Fruit fly (Drosophila melanogaster) whole organism, embryonic: ENCODE data around the gene MtnF.

Experiments used
- BtbVII ChIP-seq: fragments of 200-800 bp; sonication (Bioruptor generic); optimal IDR thresholded peaks from 3 replicates; lab custom pipeline; 2017; ENCODE audit warnings: missing biosample characterization, mild to moderate bottlenecking, missing genetic modification characterization
- CG10147 ChIP-seq: fragments of 200-800 bp; sonication (Bioruptor generic); optimal IDR thresholded peaks from 2 replicates; lab custom pipeline; 2019; ENCODE audit warnings: missing biosample characterization, mild to moderate bottlenecking, missing genetic modification characterization, moderate library complexity
- CG11560 ChIP-seq: fragments of 200-800 bp; sonication (Bioruptor generic); IDR thresholded peaks from 3 replicates; pipeline ENCODE4 v1.3.6; 2022; ENCODE audit warnings: missing biosample characterization, missing genetic modification characterization
- CG11723 ChIP-seq: fragments of 200-800 bp; sonication (Bioruptor generic); optimal IDR thresholded peaks from 2 replicates; lab custom pipeline; 2017; ENCODE audit warnings: missing biosample characterization, mild to moderate bottlenecking, missing genetic modification characterization
- CG12769 ChIP-seq: fragments of 200-800 bp; sonication (Bioruptor generic); optimal IDR thresholded peaks from 2 replicates; lab custom pipeline; 2019; ENCODE audit warnings: missing biosample characterization, mild to moderate bottlenecking, missing genetic modification characterization, moderate library complexity
- CG13624 ChIP-seq: fragments of 200-800 bp; sonication (Bioruptor generic); optimal IDR thresholded peaks from 2 replicates; lab custom pipeline; 2016; ENCODE audit warnings: missing biosample characterization, missing genetic modification characterization
- CG13775 ChIP-seq: fragments of 200-800 bp; sonication (Bioruptor generic); optimal IDR thresholded peaks from 3 replicates; lab custom pipeline; 2017; ENCODE audit warnings: missing biosample characterization, mild to moderate bottlenecking, missing genetic modification characterization
- CG15073 ChIP-seq: fragments of 200-800 bp; sonication (Bioruptor generic); optimal IDR thresholded peaks from 2 replicates; lab custom pipeline; 2016; ENCODE audit warnings: missing biosample characterization, missing genetic modification characterization
- CG15269 ChIP-seq: fragments of 200-800 bp; sonication (Bioruptor generic); optimal IDR thresholded peaks from 2 replicates; lab custom pipeline; 2018; ENCODE audit warnings: missing biosample characterization, mild to moderate bottlenecking, missing genetic modification characterization, moderate library complexity
- CG16779 ChIP-seq: fragments of 200-800 bp; sonication (Bioruptor generic); IDR thresholded peaks from 2 replicates; pipeline ENCODE4 v1.3.6; 2022; ENCODE audit warnings: missing biosample characterization, missing genetic modification characterization
- CG17186 ChIP-seq: fragments of 200-800 bp; sonication (Bioruptor generic); optimal IDR thresholded peaks from 3 replicates; lab custom pipeline; 2017; ENCODE audit warnings: missing biosample characterization, missing genetic modification reagents, missing genetic modification characterization
- CG17328 ChIP-seq: fragments of 200-800 bp; sonication (Bioruptor generic); IDR thresholded peaks from 2 replicates; pipeline ENCODE4 v1.3.6; 2022; ENCODE audit warnings: missing biosample characterization, missing genetic modification characterization
- CG17361 ChIP-seq: fragments of 200-800 bp; sonication (Bioruptor generic); IDR thresholded peaks from 3 replicates; pipeline ENCODE4 v1.3.6; 2022; ENCODE audit warnings: missing biosample characterization, missing genetic modification characterization
- CG18011 ChIP-seq: fragments of 200-800 bp; sonication (Bioruptor generic); optimal IDR thresholded peaks from 2 replicates; lab custom pipeline; 2017; ENCODE audit warnings: missing biosample characterization, missing genetic modification characterization, mild to moderate bottlenecking, moderate library complexity, missing genotype
- CG18476 ChIP-seq: fragments of 200-800 bp; sonication (Bioruptor generic); optimal IDR thresholded peaks from 2 replicates; lab custom pipeline; 2016; ENCODE audit warnings: missing biosample characterization, mild to moderate bottlenecking, missing genetic modification characterization
- CG18599 ChIP-seq: fragments of 200-800 bp; sonication (Bioruptor generic); optimal IDR thresholded peaks from 3 replicates; lab custom pipeline; 2017; ENCODE audit warnings: missing biosample characterization, missing genetic modification characterization, mild to moderate bottlenecking, moderate library complexity, missing genetic modification reagents
- CG2116 ChIP-seq: fragments of 200-800 bp; sonication (Bioruptor generic); optimal IDR thresholded peaks from 3 replicates; lab custom pipeline; 2018; ENCODE audit warnings: missing biosample characterization, mild to moderate bottlenecking, missing genetic modification characterization
- CG5180 ChIP-seq: fragments of 200-800 bp; sonication (Bioruptor generic); optimal IDR thresholded peaks from 3 replicates; lab custom pipeline; 2017; ENCODE audit warnings: missing biosample characterization, missing genetic modification characterization, mild to moderate bottlenecking, moderate library complexity, missing genetic modification reagents
- CG5953 ChIP-seq: fragments of 200-800 bp; sonication (Bioruptor generic); IDR thresholded peaks from 2 replicates; pipeline ENCODE4 v1.3.6; 2022; ENCODE audit warnings: missing biosample characterization, missing genetic modification characterization
- CG6272 ChIP-seq: fragments of 200-800 bp; sonication (Bioruptor generic); IDR thresholded peaks from 2 replicates; pipeline ENCODE4 v1.3.6; 2022; ENCODE audit warnings: missing biosample characterization, missing genetic modification characterization
- CG8944 ChIP-seq: fragments of 200-800 bp; sonication (Bioruptor generic); optimal IDR thresholded peaks from 3 replicates; lab custom pipeline; 2016; ENCODE audit warnings: missing biosample characterization, missing genetic modification characterization
- Dbx ChIP-seq: fragments of 200-800 bp; sonication (Bioruptor generic); IDR thresholded peaks from 3 replicates; pipeline ENCODE4 v1.3.6; 2022; ENCODE audit warnings: missing biosample characterization, missing genetic modification characterization
- Dfd ChIP-seq, 2 experiments: fragments of >200 bp; optimal IDR thresholded peaks; 2 replicates each; lab custom pipeline; 2017; ENCODE audit warnings: missing biosample characterization in 2 of 2, missing genetic modification characterization in 2 of 2
- Oli ChIP-seq: fragments of 200-800 bp; sonication (Bioruptor generic); optimal IDR thresholded peaks from 2 replicates; lab custom pipeline; 2018; ENCODE audit warnings: missing biosample characterization, mild to moderate bottlenecking, missing genetic modification characterization, moderate library complexity
- PHDP ChIP-seq: fragments of 200-800 bp; sonication (Bioruptor generic); optimal IDR thresholded peaks from 3 replicates; lab custom pipeline; 2018; ENCODE audit warnings: missing biosample characterization, mild to moderate bottlenecking, missing genetic modification characterization, moderate library complexity
- TFAM ChIP-seq: fragments of 200-800 bp; sonication (Bioruptor generic); optimal IDR thresholded peaks from 2 replicates; lab custom pipeline; 2017; ENCODE audit warnings: missing biosample characterization, missing genetic modification characterization, inconsistent platforms
- Taf1 ChIP-seq: fragments of 200-800 bp; sonication (Bioruptor generic); IDR thresholded peaks from 2 replicates; pipeline ENCODE4 v1.3.6; 2022; ENCODE audit warnings: missing biosample characterization, missing genetic modification characterization
- abd-A ChIP-seq: fragments of 200-800 bp; sonication (Bioruptor generic); optimal IDR thresholded peaks from 3 replicates; lab custom pipeline; 2019; ENCODE audit warnings: missing biosample characterization, mild to moderate bottlenecking, missing genetic modification characterization, moderate library complexity
- aop ChIP-seq: fragments of 200-800 bp; sonication (Bioruptor generic); IDR thresholded peaks from 2 replicates; pipeline ENCODE4 v1.3.6; 2022; ENCODE audit warnings: missing biosample characterization, missing genetic modification characterization
- ara ChIP-seq: fragments of 200-800 bp; sonication (Bioruptor generic); IDR thresholded peaks from 2 replicates; pipeline ENCODE4 v1.3.6; 2022; ENCODE audit warnings: missing biosample characterization, missing genetic modification characterization
- bbx ChIP-seq: fragments of 200-800 bp; sonication (Bioruptor generic); IDR thresholded peaks from 2 replicates; pipeline ENCODE4 v1.3.6; 2022; ENCODE audit warnings: missing biosample characterization, missing genetic modification characterization; ENCODE audit not compliant: partially characterized antibody
- chinmo ChIP-seq: fragments of 200-800 bp; sonication (Bioruptor generic); IDR thresholded peaks from 4 replicates; pipeline ENCODE4 v1.3.6; 2022; ENCODE audit warnings: missing biosample characterization, missing genetic modification characterization; ENCODE audit not compliant: partially characterized antibody
- ci ChIP-seq: fragments of 200-800 bp; sonication (Bioruptor generic); IDR thresholded peaks from 3 replicates; pipeline ENCODE4 v1.3.6; 2022; ENCODE audit warnings: missing biosample characterization, missing genetic modification characterization
- crc ChIP-seq: fragments of 200-800 bp; sonication (Bioruptor generic); optimal IDR thresholded peaks from 2 replicates; lab custom pipeline; 2016; ENCODE audit warnings: missing biosample characterization, missing genetic modification characterization
- dan ChIP-seq: fragments of 200-800 bp; sonication (Bioruptor generic); IDR thresholded peaks from 2 replicates; pipeline ENCODE4 v1.3.6; 2022; ENCODE audit warnings: missing biosample characterization, missing genetic modification characterization
- danr ChIP-seq: fragments of 200-800 bp; sonication (Bioruptor generic); IDR thresholded peaks from 2 replicates; pipeline ENCODE4 v1.3.6; 2022; ENCODE audit warnings: missing biosample characterization, missing genetic modification characterization
- dati ChIP-seq: fragments of 200-800 bp; sonication (Bioruptor generic); IDR thresholded peaks from 2 replicates; pipeline ENCODE4 v1.3.6; 2022; ENCODE audit warnings: missing biosample characterization, missing genetic modification characterization
- en ChIP-seq: fragments of 200-800 bp; sonication (Bioruptor generic); optimal IDR thresholded peaks from 2 replicates; lab custom pipeline; 2016; ENCODE audit warnings: missing biosample characterization, missing genetic modification characterization
- ham ChIP-seq: fragments of 200-800 bp; sonication (Bioruptor generic); IDR thresholded peaks from 2 replicates; pipeline ENCODE4 v1.3.6; 2022; ENCODE audit warnings: missing biosample characterization, missing genetic modification characterization
- hb ChIP-seq: fragments of 200-800 bp; sonication (Bioruptor generic); IDR thresholded peaks from 3 replicates; pipeline ENCODE4 v1.3.6; 2022; ENCODE audit warnings: missing biosample characterization, missing genetic modification characterization; ENCODE audit not compliant: partially characterized antibody
- lbe ChIP-seq: fragments of 200-800 bp; sonication (Bioruptor generic); optimal IDR thresholded peaks from 2 replicates; lab custom pipeline; 2016; ENCODE audit warnings: missing biosample characterization, mild to moderate bottlenecking, missing genetic modification characterization
- nerfin-2 ChIP-seq: fragments of 200-800 bp; sonication (Bioruptor generic); IDR thresholded peaks from 2 replicates; pipeline ENCODE4 v1.3.6; 2022; ENCODE audit warnings: missing biosample characterization, missing genetic modification characterization; ENCODE audit not compliant: partially characterized antibody
- nmo ChIP-seq: fragments of 200-800 bp; sonication (Bioruptor generic); optimal IDR thresholded peaks from 2 replicates; lab custom pipeline; 2018; ENCODE audit warnings: missing biosample characterization, mild to moderate bottlenecking, missing genetic modification characterization, moderate library complexity
- org-1 ChIP-seq: fragments of 200-800 bp; sonication (Bioruptor generic); optimal IDR thresholded peaks from 2 replicates; lab custom pipeline; 2017; ENCODE audit warnings: missing biosample characterization, missing genetic modification characterization
- prd ChIP-seq, 3 experiments: fragments of >200 bp in 2 of 3; fragments of 200-800 bp in 1 of 3; sonication (Bioruptor generic) in 1 of 3; optimal IDR thresholded peaks in 2 of 3; IDR thresholded peaks in 1 of 3; 2 replicates in 2 of 3; 3 replicates in 1 of 3; pipeline versions ENCODE4 v1.3.6 to Lab custom; 2017 to 2022; ENCODE audit warnings: missing biosample characterization in 1 of 3, missing genetic modification characterization in 1 of 3
- repo ChIP-seq: fragments of 200-800 bp; sonication (Bioruptor generic); optimal IDR thresholded peaks from 2 replicates; lab custom pipeline; 2016; ENCODE audit warnings: missing biosample characterization, missing genetic modification characterization
- rib ChIP-seq: fragments of 200-800 bp; sonication (Bioruptor generic); IDR thresholded peaks from 2 replicates; pipeline ENCODE4 v1.3.6; 2022; ENCODE audit warnings: missing biosample characterization, missing genetic modification characterization
- sisA ChIP-seq: fragments of 200-800 bp; sonication (Bioruptor generic); IDR thresholded peaks from 2 replicates; pipeline ENCODE4 v1.3.6; 2022; ENCODE audit warnings: missing biosample characterization, missing genetic modification characterization
- slbo ChIP-seq: fragments of 200-800 bp; sonication (Bioruptor generic); IDR thresholded peaks from 2 replicates; pipeline ENCODE4 v1.3.6; 2022; ENCODE audit warnings: missing biosample characterization, missing genetic modification characterization
- z ChIP-seq: fragments of 200-800 bp; sonication (Bioruptor generic); IDR thresholded peaks from 3 replicates; pipeline ENCODE4 v1.3.6; 2022; ENCODE audit warnings: missing biosample characterization, missing genetic modification characterization

The MtnF gene

DNA sequence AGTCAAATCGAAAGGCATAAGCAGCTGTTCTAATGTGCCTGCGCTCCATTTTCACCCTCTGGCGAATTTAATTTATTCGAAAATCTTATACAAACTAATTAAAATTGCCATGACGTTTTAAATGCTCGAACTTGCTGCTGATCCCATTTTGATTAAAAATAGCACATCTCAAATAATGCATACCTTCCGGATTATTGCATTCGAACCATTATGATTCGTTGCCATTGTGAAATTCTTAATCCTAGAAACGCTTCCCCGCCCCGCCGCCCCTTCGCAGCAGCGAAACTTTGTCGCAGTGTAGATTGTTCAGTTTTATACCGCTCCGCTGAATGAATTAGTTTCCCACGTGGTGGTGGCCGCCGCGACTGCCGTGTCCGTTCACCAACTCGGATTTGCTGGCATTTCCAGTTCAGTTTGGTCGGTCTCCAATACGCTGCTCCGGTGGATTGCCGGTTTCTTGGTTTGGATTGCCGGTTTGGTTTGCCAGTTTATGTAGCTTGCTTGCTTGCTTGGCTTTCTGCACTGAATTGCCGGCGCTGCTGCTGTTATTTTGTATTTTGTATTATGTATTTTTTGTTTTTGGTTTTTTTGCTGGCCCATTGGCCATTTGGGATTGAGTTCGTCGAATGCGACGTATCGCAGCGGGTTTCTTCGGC, 36.3 kb downstream of the MtnF start (continued):
- TF ChIP-seq z (GFP tag; lab: Robert Waterston, UW), result no peak
- TF ChIP-seq CG17361, result peak; percentile 71
- TF ChIP-seq sisA (GFP tag; lab: Robert Waterston, UW), result peak; percentile 8; the same call in 1 of the 2 replicates
- no peak for TF ChIP-seq CG5953 (GFP tag; lab: Robert Waterston, UW)
- no peak for TF ChIP-seq CG18011
- TF ChIP-seq org-1 (GFP tag; lab: Kevin White, UChicago), result peak; percentile 19
- no peak for TF ChIP-seq abd-A (tag; lab: Kevin White, UChicago)
- TF ChIP-seq CG11723 (GFP tag; lab: Kevin White, UChicago), result no peak
- TF ChIP-seq prd (optimal IDR thresholded peaks at IDR 0.05; lab: Kevin White, UChicago), result no peak
- peak; percentile 46; the same call in 2 of the 3 replicates for TF ChIP-seq prd (GFP tag; IDR thresholded peaks at IDR 0.05; lab: Robert Waterston, UW)
- TF ChIP-seq ci, result no peak
- no peak for TF ChIP-seq aop (GFP tag; lab: Robert Waterston, UW)
- TF ChIP-seq hb (GFP tag; lab: Robert Waterston, UW), result no peak
- TF ChIP-seq repo, result no peak
- no peak for TF ChIP-seq CG17328 (GFP tag; lab: Robert Waterston, UW)
- no peak for TF ChIP-seq en (GFP tag; lab: Kevin White, UChicago)
- no peak for TF ChIP-seq TFAM (GFP tag; lab: Kevin White, UChicago)
- no peak for TF ChIP-seq CG18599 (GFP tag; lab: Kevin White, UChicago)
- TF ChIP-seq CG18476 (GFP tag; lab: Kevin White, UChicago), result no peak
- no peak for TF ChIP-seq CG8944 (GFP tag; lab: Kevin White, UChicago)
- no peak for TF ChIP-seq Taf1 (GFP tag; lab: Robert Waterston, UW)
- no peak for TF ChIP-seq ara (GFP tag; lab: Robert Waterston, UW)
- TF ChIP-seq Oli (tag; lab: Kevin White, UChicago), result peak; percentile 43
- no peak for TF ChIP-seq CG2116 (GFP tag; lab: Kevin White, UChicago)
- no peak for TF ChIP-seq dati
- peak; percentile 7 for TF ChIP-seq CG13775 (GFP tag; lab: Kevin White, UChicago)
- TF ChIP-seq CG6272 (GFP tag; lab: Robert Waterston, UW), result no peak
- no peak for TF ChIP-seq Dfd (GFP tag; optimal IDR thresholded peaks at IDR 0.05; lab: Kevin White, UChicago)
- TF ChIP-seq Dbx, result no peak
- TF ChIP-seq CG16779 (GFP tag; lab: Robert Waterston, UW), result no peak
- TF ChIP-seq chinmo (GFP tag; lab: Robert Waterston, UW), result 0 out of 4 replicates have a peak, but pooled peaks have one; percentile 51
- TF ChIP-seq slbo, result no peak
- no peak for TF ChIP-seq bbx (GFP tag; lab: Robert Waterston, UW)
- TF ChIP-seq CG17186 (GFP tag; lab: Kevin White, UChicago), result no peak
- TF ChIP-seq ham (GFP tag; lab: Robert Waterston, UW), result no peak
- TF ChIP-seq lbe, result no peak
- peak; percentile 49 for TF ChIP-seq CG13624 (GFP tag; lab: Kevin White, UChicago)
- no peak for TF ChIP-seq CG15269 (tag; lab: Kevin White, UChicago)
- peak; percentile 22 for TF ChIP-seq nmo (GFP tag; lab: Kevin White, UChicago)
- TF ChIP-seq CG15073, result no peak
- TF ChIP-seq CG11560 (tag; lab: Robert Waterston, UW), result no peak
- TF ChIP-seq dan, result no peak
- no peak for TF ChIP-seq CG12769
- no peak for TF ChIP-seq CG10147
- TF ChIP-seq danr (GFP tag; lab: Robert Waterston, UW), result no peak
- TF ChIP-seq nerfin-2 (GFP tag; lab: Robert Waterston, UW), result no peak
- TF ChIP-seq PHDP (tag; lab: Kevin White, UChicago), result peak; percentile 9
- no peak for TF ChIP-seq BtbVII (GFP tag; lab: Kevin White, UChicago)
- TF ChIP-seq CG5180 (GFP tag; lab: Kevin White, UChicago), result no peak
- no peak for TF ChIP-seq crc (GFP tag; lab: Kevin White, UChicago)
- no peak for TF ChIP-seq rib
